Fruit fly (Drosophila melanogaster): ENCODE measurements around the gene CG9609.

Gene CG9609

dm6 chrX:16808654-16809053 lies 21.8 kb upstream of the CG9609 start:
- TF ChIP-seq Atf6 (GFP tag; IDR thresholded peaks at IDR 0.05) (peak; percentile 14; the same call in 1 of the 2 replicates), lola (GFP tag; optimal IDR thresholded peaks at IDR 0.05) (no peak), CG32532 (GFP tag; IDR thresholded peaks at IDR 0.05) (peak; percentile 14; the same call in 1 of the 2 replicates), knrl (GFP tag; IDR thresholded peaks at IDR 0.05; ENCODE audit: partially characterized antibody) (no peak), CG42726 (GFP tag; IDR thresholded peaks at IDR 0.05; ENCODE audit: partially characterized antibody) (no peak), Optix (GFP tag; IDR thresholded peaks at IDR 0.05) (0 out of 3 replicates have a peak, but pooled peaks have one; percentile 40), exex (tag; optimal IDR thresholded peaks at IDR 0.05) (no peak), bab2 (GFP tag; optimal IDR thresholded peaks at IDR 0.05) (peak; percentile 11), Gug (GFP tag; IDR thresholded peaks at IDR 0.05) (0 out of 4 replicates have a peak, but pooled peaks have one; percentile 23), dmrt99B (tag; optimal IDR thresholded peaks at IDR 0.05) (peak; percentile 24), Dek (tag; optimal IDR thresholded peaks at IDR 0.05) (no peak), Oli (tag; optimal IDR thresholded peaks at IDR 0.05) (peak; percentile 5), fru (optimal IDR thresholded peaks at IDR 0.05) (no peak), Ets65A (GFP tag) (peak; percentile 70), lilli (GFP tag; optimal IDR thresholded peaks at IDR 0.05) (peak; percentile 4), cad (GFP tag; optimal IDR thresholded peaks at IDR 0.05) (peak; percentile 42), dysf (GFP tag; IDR thresholded peaks at IDR 0.05) (0 out of 3 replicates have a peak, but pooled peaks have one; percentile 19), CG2199 (GFP tag; IDR thresholded peaks at IDR 0.05) (no peak), Dip3 (GFP tag; optimal IDR thresholded peaks at IDR 0.05) (peak; percentile 18), zf30C (GFP tag; optimal IDR thresholded peaks at IDR 0.05) (peak; percentile 54), Spps (tag; optimal IDR thresholded peaks at IDR 0.05) (no peak), CG7556 (GFP tag; optimal IDR thresholded peaks at IDR 0.05) (peak; percentile 8), CG6689 (GFP tag; IDR thresholded peaks at IDR 0.05) (0 out of 2 replicates have a peak, but pooled peaks have one; percentile 10), CG11504 (tag; optimal IDR thresholded peaks at IDR 0.05) (peak; percentile 1), row (GFP tag; IDR thresholded peaks at IDR 0.05) (peak; percentile 27; the same call in 1 of the 3 replicates), lmd (GFP tag; IDR thresholded peaks at IDR 0.05) (no peak), sens (GFP tag) (no peak), esg (GFP tag; conservative IDR thresholded peaks at IDR 0.05) (0 out of 2 replicates have a peak, but pooled peaks have one; percentile 13), Rfx (GFP tag; IDR thresholded peaks at IDR 0.05) (0 out of 2 replicates have a peak, but pooled peaks have one; percentile 12), CG7839 (tag; optimal IDR thresholded peaks at IDR 0.05) (peak; percentile 35), H15 (GFP tag; IDR thresholded peaks at IDR 0.05) (0 out of 3 replicates have a peak, but pooled peaks have one; percentile 13), Rx (GFP tag; IDR thresholded peaks at IDR 0.05) (peak; percentile 23; the same call in 1 of the 2 replicates), ATbp (GFP tag; optimal IDR thresholded peaks at IDR 0.05) (peak; percentile 2), CG14441 (GFP tag; IDR thresholded peaks at IDR 0.05) (peak; percentile 20; the same call in 1 of the 2 replicates), Med (GFP tag) (peak; percentile 75), CG2889 (GFP tag; IDR thresholded peaks at IDR 0.05) (no peak)

dm6 chrX:16805768-16806167 lies 19.0 kb upstream of the CG9609 start, which contains the start of gene ppk28:
Gene ppk28 (plus strand): TSS chrX:16806068.
- TF ChIP-seq CG4424 (GFP tag; optimal IDR thresholded peaks at IDR 0.05) (no peak), ash1 (GFP tag; optimal IDR thresholded peaks at IDR 0.05) (no peak), CG1233 (GFP tag; optimal IDR thresholded peaks at IDR 0.05) (no peak), chif (GFP tag; optimal IDR thresholded peaks at IDR 0.05) (no peak), Hsf (GFP tag; optimal IDR thresholded peaks at IDR 0.05) (no peak), cad (GFP tag; optimal IDR thresholded peaks at IDR 0.05) (no peak), Atf6 (GFP tag; IDR thresholded peaks at IDR 0.05) (no peak), CG8359 (GFP tag; optimal IDR thresholded peaks at IDR 0.05; ENCODE audit: borderline replicate concordance) (no peak), peb (GFP tag; IDR thresholded peaks at IDR 0.05) (no peak), CG4707 (GFP tag; optimal IDR thresholded peaks at IDR 0.05) (no peak), Meics (GFP tag; optimal IDR thresholded peaks at IDR 0.05) (no peak), ab (GFP tag; optimal IDR thresholded peaks at IDR 0.05) (no peak), HHEX (GFP tag; optimal IDR thresholded peaks at IDR 0.05) (no peak), crol (GFP tag; IDR thresholded peaks at IDR 0.05) (no peak)
